Worm (Caenorhabditis elegans): ENCODE data around the gene elt-2.

- TF ChIP-seq pha-4 (GFP tag; IDR thresholded peaks at IDR 0.05) (no peak), pha-4 (tag; optimal IDR thresholded peaks at IDR 0.05) (no peak), hlh-11 (tag; optimal IDR thresholded peaks at IDR 0.05) (no peak), nhr-28 (tag; optimal IDR thresholded peaks at IDR 0.05) (no peak), zag-1 (tag; optimal IDR thresholded peaks at IDR 0.05) (no peak), ceh-20 (GFP tag; IDR thresholded peaks at IDR 0.05) (no peak), lin-29 (GFP tag; IDR thresholded peaks at IDR 0.05) (no peak)
Measured at ce11 chrX:10437421-10437820, 43.6 kb upstream of the elt-2 start.

Data from whole organism, L4 larva.